Comparison of ENCODE assay signal across 1 fruit fly cellular context in the genomic region with DNA sequence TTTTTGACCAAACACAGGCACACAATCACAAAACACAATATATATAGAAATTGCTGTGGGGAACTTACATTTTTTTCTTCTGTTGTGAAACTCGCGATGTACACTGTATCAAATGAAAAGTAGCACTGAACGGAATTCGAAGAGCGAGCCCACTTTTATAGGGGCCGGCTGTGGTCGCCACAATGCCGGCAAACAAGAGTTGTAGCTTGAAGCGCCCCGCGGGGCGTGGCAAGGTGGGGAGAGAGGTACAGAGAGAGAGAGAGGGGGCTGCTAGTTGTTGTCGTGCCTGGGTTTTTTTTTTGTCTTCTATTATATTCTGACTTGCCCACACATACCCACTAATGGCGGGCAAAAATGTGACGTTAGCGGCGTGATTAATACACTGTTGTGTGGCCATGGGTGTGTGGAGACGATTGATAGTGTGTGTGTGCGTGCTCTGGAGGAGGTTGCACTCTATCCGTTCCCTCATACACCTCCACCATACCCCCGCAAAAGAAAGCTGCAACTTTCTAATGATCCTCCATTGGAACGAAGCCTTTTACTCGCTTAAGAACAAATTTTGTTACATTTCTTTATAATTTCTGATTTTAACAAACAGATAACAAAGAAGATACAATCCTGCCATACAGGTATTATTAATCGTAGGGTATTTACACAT.
TF ChIP-seq lines count a peak whose summit lies in the region.

A gene (minus strand): TSS at position 134 of the 658 bp plus-strand sequence.

TF ChIP-seq in whole organism, embryonic, 481 proteins besides CTCF, POLR2A, EP300 and RAD21 (continued from another document and continues in another):
- TF ChIP-seq Kr (GFP tag; optimal IDR thresholded peaks at IDR 0.05; lab: Kevin White, UChicago) (no peak), slou (GFP tag; optimal IDR thresholded peaks at IDR 0.05; lab: Kevin White, UChicago) (no peak), ken (GFP tag; IDR thresholded peaks at IDR 0.05; lab: Robert Waterston, UW) (no peak), nmo (GFP tag; optimal IDR thresholded peaks at IDR 0.05; lab: Kevin White, UChicago) (peak; percentile 54), dmrt99B (tag; optimal IDR thresholded peaks at IDR 0.05; lab: Kevin White, UChicago) (peak; percentile 55), BtbVII (GFP tag; optimal IDR thresholded peaks at IDR 0.05; lab: Kevin White, UChicago) (peak; percentile 49), Dek (tag; optimal IDR thresholded peaks at IDR 0.05; lab: Kevin White, UChicago) (peak; percentile 33), sisA (GFP tag; IDR thresholded peaks at IDR 0.05; lab: Robert Waterston, UW) (no peak), D (optimal IDR thresholded peaks at IDR 0.05; lab: Kevin White, UChicago) (no peak), D (GFP tag; optimal IDR thresholded peaks at IDR 0.05; lab: Kevin White, UChicago) (no peak), cg (GFP tag; optimal IDR thresholded peaks at IDR 0.05; lab: Kevin White, UChicago) (peak; percentile 76), Eip74EF (GFP tag; optimal IDR thresholded peaks at IDR 0.05; lab: Kevin White, UChicago) (peak in 1 of 2 experiments; percentile 9), Ptx1 (GFP tag; IDR thresholded peaks at IDR 0.05; lab: Robert Waterston, UW) (peak; percentile 51), CG12744 (GFP tag; optimal IDR thresholded peaks at IDR 0.05; lab: Kevin White, UChicago) (no peak), trem (tag; optimal IDR thresholded peaks at IDR 0.05; lab: Kevin White, UChicago) (peak; percentile 5), shn (GFP tag; optimal IDR thresholded peaks at IDR 0.05; lab: Kevin White, UChicago) (peak; percentile 44), Dip3 (GFP tag; optimal IDR thresholded peaks at IDR 0.05; lab: Kevin White, UChicago) (peak; percentile 58), vnd (GFP tag; IDR thresholded peaks at IDR 0.05; lab: Robert Waterston, UW; ENCODE audit: partially characterized antibody) (no peak), gcm (GFP tag; optimal IDR thresholded peaks at IDR 0.05; lab: Kevin White, UChicago) (peak; percentile 33), bbx (GFP tag; IDR thresholded peaks at IDR 0.05; lab: Robert Waterston, UW; ENCODE audit: partially characterized antibody) (0 out of 2 replicates have a peak, but pooled peaks have one; percentile 28), CG9817 (tag; optimal IDR thresholded peaks at IDR 0.05; lab: Kevin White, UChicago) (peak; percentile 30), fd64A (GFP tag; optimal IDR thresholded peaks at IDR 0.05; lab: Kevin White, UChicago) (no peak), Drgx (GFP tag; IDR thresholded peaks at IDR 0.05; lab: Robert Waterston, UW) (peak; percentile 78), fru (optimal IDR thresholded peaks at IDR 0.05; lab: Kevin White, UChicago) (no peak), vvl (GFP tag; IDR thresholded peaks at IDR 0.05; lab: Robert Waterston, UW) (peak; percentile 44; the same call in 1 of the 2 replicates), MESR4 (GFP tag; optimal IDR thresholded peaks at IDR 0.05; lab: Kevin White, UChicago) (no peak), ash1 (GFP tag; optimal IDR thresholded peaks at IDR 0.05; lab: Kevin White, UChicago) (no peak), CG34224 (GFP tag; IDR thresholded peaks at IDR 0.05; lab: Robert Waterston, UW; ENCODE audit: partially characterized antibody) (peak; percentile 54; the same call in 2 of the 3 replicates), inv (GFP tag; IDR thresholded peaks at IDR 0.05; lab: Robert Waterston, UW; ENCODE audit: partially characterized antibody) (peak; percentile 45; the same call in 1 of the 2 replicates), Dip2 (GFP tag; IDR thresholded peaks at IDR 0.05; lab: Robert Waterston, UW) (no peak), ab (GFP tag; optimal IDR thresholded peaks at IDR 0.05; lab: Kevin White, UChicago) (peak; percentile 58), dmrt11E (tag; optimal IDR thresholded peaks at IDR 0.05; lab: Kevin White, UChicago) (no peak), Ets65A (GFP tag; lab: Kevin White, UChicago) (no peak), crol (GFP tag; IDR thresholded peaks at IDR 0.05; lab: Robert Waterston, UW) (peak; percentile 100), Scr (GFP tag; IDR thresholded peaks at IDR 0.05; lab: Robert Waterston, UW; ENCODE audit: partially characterized antibody) (peak; percentile 40), CG7786 (GFP tag; optimal IDR thresholded peaks at IDR 0.05; lab: Kevin White, UChicago) (peak; percentile 26), Sox102F (GFP tag; optimal IDR thresholded peaks at IDR 0.05; lab: Kevin White, UChicago) (peak; percentile 29), usp (GFP tag; optimal IDR thresholded peaks at IDR 0.05; lab: Kevin White, UChicago) (no peak), vfl (GFP tag; optimal IDR thresholded peaks at IDR 0.05; lab: Kevin White, UChicago) (no peak), CG2678 (tag; optimal IDR thresholded peaks at IDR 0.05; lab: Kevin White, UChicago) (peak; percentile 49), sc (optimal IDR thresholded peaks at IDR 0.05; lab: Kevin White, UChicago) (no peak), sc (GFP tag; optimal IDR thresholded peaks at IDR 0.05; lab: Kevin White, UChicago) (no peak), CG14860 (GFP tag; IDR thresholded peaks at IDR 0.05; lab: Robert Waterston, UW; ENCODE audit: partially characterized antibody) (no peak), Dad (GFP tag; optimal IDR thresholded peaks at IDR 0.05; lab: Kevin White, UChicago) (no peak), en (GFP tag; optimal IDR thresholded peaks at IDR 0.05; lab: Kevin White, UChicago) (no peak), CG2889 (GFP tag; IDR thresholded peaks at IDR 0.05; lab: Robert Waterston, UW) (no peak), B-H2 (GFP tag; optimal IDR thresholded peaks at IDR 0.05; lab: Kevin White, UChicago) (peak; percentile 79), zf30C (GFP tag; optimal IDR thresholded peaks at IDR 0.05; lab: Kevin White, UChicago) (no peak), CG6683 (GFP tag; optimal IDR thresholded peaks at IDR 0.05; lab: Kevin White, UChicago) (no peak), Dp (GFP tag; optimal IDR thresholded peaks at IDR 0.05; lab: Kevin White, UChicago) (no peak), psq (GFP tag; optimal IDR thresholded peaks at IDR 0.05; lab: Kevin White, UChicago) (no peak), Nf-YA (GFP tag; IDR thresholded peaks at IDR 0.05; lab: Robert Waterston, UW) (no peak), CG30403 (GFP tag; optimal IDR thresholded peaks at IDR 0.05; lab: Kevin White, UChicago) (peak; percentile 54), ase (GFP tag; IDR thresholded peaks at IDR 0.05; lab: Robert Waterston, UW) (no peak), Bgb (GFP tag; IDR thresholded peaks at IDR 0.05; lab: Robert Waterston, UW; ENCODE audit: partially characterized antibody) (peak; percentile 63), Abd-B (GFP tag; optimal IDR thresholded peaks at IDR 0.05; lab: Kevin White, UChicago) (peak; percentile 21), nom (GFP tag; optimal IDR thresholded peaks at IDR 0.05; lab: Kevin White, UChicago) (peak; percentile 52), ac (GFP tag; optimal IDR thresholded peaks at IDR 0.05; lab: Kevin White, UChicago) (no peak), gro (GFP tag; optimal IDR thresholded peaks at IDR 0.05; lab: Kevin White, UChicago) (peak; percentile 8), wdn (GFP tag; IDR thresholded peaks at IDR 0.05; lab: Robert Waterston, UW) (no peak; the same call in 1 of the 2 replicates), CG10267 (tag; optimal IDR thresholded peaks at IDR 0.05; lab: Kevin White, UChicago) (peak; percentile 32), CG17829 (tag; optimal IDR thresholded peaks at IDR 0.05; lab: Kevin White, UChicago) (no peak), her (GFP tag; optimal IDR thresholded peaks at IDR 0.05; lab: Kevin White, UChicago) (peak; percentile 39), chinmo (GFP tag; IDR thresholded peaks at IDR 0.05; lab: Robert Waterston, UW; ENCODE audit: partially characterized antibody) (peak; percentile 90), CG12155 (GFP tag; optimal IDR thresholded peaks at IDR 0.05; lab: Kevin White, UChicago) (peak; percentile 42), CG30020 (tag; optimal IDR thresholded peaks at IDR 0.05; lab: Kevin White, UChicago) (no peak), caup (GFP tag; optimal IDR thresholded peaks at IDR 0.05; lab: Kevin White, UChicago; ENCODE audit: severe bottlenecking) (peak; percentile 28), CG16813 (GFP tag; IDR thresholded peaks at IDR 0.05; lab: Robert Waterston, UW; ENCODE audit: partially characterized antibody) (no peak), Rfx (GFP tag; IDR thresholded peaks at IDR 0.05; lab: Robert Waterston, UW) (peak; percentile 57), sqz (GFP tag; optimal IDR thresholded peaks at IDR 0.05; lab: Kevin White, UChicago) (peak; percentile 74), PHDP (tag; optimal IDR thresholded peaks at IDR 0.05; lab: Kevin White, UChicago) (peak; percentile 14), Med (GFP tag; lab: Kevin White, UChicago) (peak; percentile 84), CG34422 (GFP tag; IDR thresholded peaks at IDR 0.05; lab: Robert Waterston, UW) (peak; percentile 81; the same call in 1 of the 3 replicates), CG6854 (GFP tag; optimal IDR thresholded peaks at IDR 0.05; lab: Kevin White, UChicago) (no peak), mld (GFP tag; IDR thresholded peaks at IDR 0.05; lab: Robert Waterston, UW; ENCODE audit: partially characterized antibody) (no peak), nerfin-1 (tag; optimal IDR thresholded peaks at IDR 0.05; lab: Kevin White, UChicago) (no peak), CG6175 (GFP tag; IDR thresholded peaks at IDR 0.05; lab: Robert Waterston, UW) (peak; percentile 92), HLH54F (GFP tag; optimal IDR thresholded peaks at IDR 0.05; lab: Kevin White, UChicago) (no peak), CG11504 (tag; optimal IDR thresholded peaks at IDR 0.05; lab: Kevin White, UChicago) (peak; percentile 50), dati (GFP tag; IDR thresholded peaks at IDR 0.05; lab: Robert Waterston, UW) (no peak), Fer1 (GFP tag; optimal IDR thresholded peaks at IDR 0.05; lab: Kevin White, UChicago) (peak; percentile 38), Sry-β (GFP tag; optimal IDR thresholded peaks at IDR 0.05; lab: Kevin White, UChicago) (no peak), CG1024 (GFP tag; IDR thresholded peaks at IDR 0.05; lab: Robert Waterston, UW) (no peak), aop (GFP tag; IDR thresholded peaks at IDR 0.05; lab: Robert Waterston, UW) (no peak), Oaz (GFP tag; IDR thresholded peaks at IDR 0.05; lab: Robert Waterston, UW) (no peak), Mrtf (GFP tag; IDR thresholded peaks at IDR 0.05; lab: Robert Waterston, UW) (no peak), Antp (GFP tag; optimal IDR thresholded peaks at IDR 0.05; lab: Kevin White, UChicago) (peak; percentile 21), HLHmδ (GFP tag; optimal IDR thresholded peaks at IDR 0.05; lab: Kevin White, UChicago) (no peak), Lhr (GFP tag; optimal IDR thresholded peaks at IDR 0.05; lab: Kevin White, UChicago) (no peak), pan (optimal IDR thresholded peaks at IDR 0.05; lab: Kevin White, UChicago) (no peak), pan (GFP tag; optimal IDR thresholded peaks at IDR 0.05 in 1 of 2, IDR thresholded peaks at IDR 0.05 in 1 of 2) (peak in 1 of 2 experiments; percentile 36), Bteb2 (GFP tag; optimal IDR thresholded peaks at IDR 0.05; lab: Kevin White, UChicago) (no peak), jigr1 (GFP tag; IDR thresholded peaks at IDR 0.05; lab: Robert Waterston, UW) (no peak), Hmr (GFP tag; optimal IDR thresholded peaks at IDR 0.05; lab: Kevin White, UChicago) (peak; percentile 43), CoRest (tag; optimal IDR thresholded peaks at IDR 0.05; lab: Kevin White, UChicago) (peak; percentile 26), kni (GFP tag; optimal IDR thresholded peaks at IDR 0.05; lab: Kevin White, UChicago) (peak; percentile 39), Spps (tag; optimal IDR thresholded peaks at IDR 0.05; lab: Kevin White, UChicago) (no peak), zen (tag; optimal IDR thresholded peaks at IDR 0.05; lab: Kevin White, UChicago) (no peak), E2f1 (GFP tag; IDR thresholded peaks at IDR 0.05; lab: Robert Waterston, UW) (peak; percentile 51), HmgZ (tag; optimal IDR thresholded peaks at IDR 0.05; lab: Kevin White, UChicago) (peak; percentile 56), az2 (GFP tag; optimal IDR thresholded peaks at IDR 0.05; lab: Kevin White, UChicago) (no peak), seq (GFP tag; IDR thresholded peaks at IDR 0.05; lab: Robert Waterston, UW) (no peak), eyg (GFP tag; optimal IDR thresholded peaks at IDR 0.05; lab: Kevin White, UChicago) (no peak), hb (GFP tag; IDR thresholded peaks at IDR 0.05; lab: Robert Waterston, UW; ENCODE audit: partially characterized antibody) (no peak), CG4282 (GFP tag; optimal IDR thresholded peaks at IDR 0.05; lab: Kevin White, UChicago) (peak; percentile 3), scrt (GFP tag; optimal IDR thresholded peaks at IDR 0.05; lab: Kevin White, UChicago) (peak; percentile 35), C15 (GFP tag; IDR thresholded peaks at IDR 0.05; lab: Robert Waterston, UW) (no peak), Six4 (GFP tag; optimal IDR thresholded peaks at IDR 0.05; lab: Kevin White, UChicago) (peak; percentile 33), NK7.1 (GFP tag; optimal IDR thresholded peaks at IDR 0.05; lab: Kevin White, UChicago) (peak; percentile 33), Asciz (GFP tag; optimal IDR thresholded peaks at IDR 0.05; lab: Kevin White, UChicago) (no peak), CG13424 (tag; optimal IDR thresholded peaks at IDR 0.05; lab: Kevin White, UChicago) (peak; percentile 25), tap (tag; optimal IDR thresholded peaks at IDR 0.05; lab: Kevin White, UChicago) (no peak), Nf-YB (GFP tag; optimal IDR thresholded peaks at IDR 0.05; lab: Kevin White, UChicago) (no peak), br (optimal IDR thresholded peaks at IDR 0.05; lab: Kevin White, UChicago) (no peak), ap (GFP tag; IDR thresholded peaks at IDR 0.05; lab: Robert Waterston, UW) (no peak), salm (tag; optimal IDR thresholded peaks at IDR 0.05; lab: Kevin White, UChicago) (no peak), NC2β (GFP tag; optimal IDR thresholded peaks at IDR 0.05; lab: Kevin White, UChicago) (peak; percentile 38), luna (GFP tag; optimal IDR thresholded peaks at IDR 0.05; lab: Kevin White, UChicago) (peak; percentile 26), run (tag; optimal IDR thresholded peaks at IDR 0.05; lab: Kevin White, UChicago) (no peak), CG7928 (GFP tag; optimal IDR thresholded peaks at IDR 0.05; lab: Kevin White, UChicago) (peak; percentile 52), dan (GFP tag; IDR thresholded peaks at IDR 0.05; lab: Robert Waterston, UW) (no peak), ems (GFP tag; optimal IDR thresholded peaks at IDR 0.05; lab: Kevin White, UChicago) (no peak), pzg (GFP tag; optimal IDR thresholded peaks at IDR 0.05; lab: Kevin White, UChicago) (no peak), CG12659 (GFP tag; optimal IDR thresholded peaks at IDR 0.05; lab: Kevin White, UChicago) (peak; percentile 23), CG11456 (GFP tag; IDR thresholded peaks at IDR 0.05; lab: Robert Waterston, UW) (no peak), Mad (GFP tag; optimal IDR thresholded peaks at IDR 0.05; lab: Kevin White, UChicago) (no peak)
